Fruit fly (Drosophila melanogaster) whole organism, embryonic: Measurements from ENCODE around the gene Cyp28c1.

Experiments
- Antp ChIP-seq: fragments of 200-800 bp; sonication (Bioruptor generic); optimal IDR thresholded peaks from 3 replicates; lab custom pipeline; 2016; ENCODE audit warnings: missing biosample characterization, missing genetic modification characterization
- CG10274 ChIP-seq: fragments of 200-800 bp; sonication (Bioruptor generic); optimal IDR thresholded peaks from 3 replicates; lab custom pipeline; 2017; ENCODE audit warnings: missing biosample characterization, mild to moderate bottlenecking, missing genetic modification characterization
- CG10654 ChIP-seq: fragments of 200-800 bp; sonication (Bioruptor generic); optimal IDR thresholded peaks from 2 replicates; lab custom pipeline; 2016; ENCODE audit warnings: missing biosample characterization, missing genetic modification characterization
- CG12219 ChIP-seq: fragments of 200-800 bp; sonication (Bioruptor generic); optimal IDR thresholded peaks from 3 replicates; lab custom pipeline; 2018; ENCODE audit warnings: missing biosample characterization, mild to moderate bottlenecking, missing genetic modification characterization
- CG15011 ChIP-seq: fragments of 200-800 bp; sonication (Bioruptor generic); optimal IDR thresholded peaks from 3 replicates; lab custom pipeline; 2018; ENCODE audit warnings: missing biosample characterization, mild to moderate bottlenecking, missing genetic modification characterization
- CG1529 ChIP-seq: fragments of 200-800 bp; sonication (Bioruptor generic); optimal IDR thresholded peaks from 3 replicates; lab custom pipeline; 2018; ENCODE audit warnings: missing biosample characterization, missing genetic modification characterization
- CG17829 ChIP-seq: fragments of 200-800 bp; optimal IDR thresholded peaks from 2 replicates; lab custom pipeline; 2019; ENCODE audit warnings: missing biosample characterization, mild to moderate bottlenecking, missing genetic modification characterization, moderate library complexity
- CG31365 ChIP-seq: fragments of 200-800 bp; sonication (Bioruptor generic); optimal IDR thresholded peaks from 2 replicates; lab custom pipeline; 2018; ENCODE audit warnings: missing biosample characterization, mild to moderate bottlenecking, missing genetic modification characterization
- CG32532 ChIP-seq: fragments of 200-800 bp; sonication (Bioruptor generic); IDR thresholded peaks from 2 replicates; pipeline ENCODE4 v1.3.6; 2022; ENCODE audit warnings: missing biosample characterization, missing genetic modification characterization
- CG32772 ChIP-seq: fragments of 200-800 bp; sonication (Bioruptor generic); IDR thresholded peaks from 2 replicates; pipeline ENCODE4 v1.3.6; 2022; ENCODE audit warnings: missing biosample characterization, missing genetic modification characterization
- CG3407 ChIP-seq: fragments of 200-800 bp; sonication (Bioruptor generic); optimal IDR thresholded peaks from 2 replicates; lab custom pipeline; 2018; ENCODE audit warnings: missing biosample characterization, mild to moderate bottlenecking, missing genetic modification characterization
- CG4424 ChIP-seq: fragments of 200-800 bp; sonication (Bioruptor generic); optimal IDR thresholded peaks from 3 replicates; lab custom pipeline; 2016; ENCODE audit warnings: missing biosample characterization, missing genetic modification characterization
- CG4617 ChIP-seq: fragments of 200-800 bp; sonication (Bioruptor generic); optimal IDR thresholded peaks from 3 replicates; lab custom pipeline; 2016; ENCODE audit warnings: missing biosample characterization, missing genetic modification characterization, borderline replicate concordance
- CG6254 ChIP-seq: fragments of 200-800 bp; sonication (Bioruptor generic); optimal IDR thresholded peaks from 3 replicates; lab custom pipeline; 2017; ENCODE audit warnings: mild to moderate bottlenecking, missing biosample characterization, missing genetic modification reagents, missing genetic modification characterization
- CG6765 ChIP-seq: fragments of 200-800 bp; sonication (Bioruptor generic); optimal IDR thresholded peaks from 3 replicates; lab custom pipeline; 2017; ENCODE audit warnings: missing biosample characterization, mild to moderate bottlenecking, missing genetic modification characterization
- CG7357 ChIP-seq: fragments of 200-800 bp; sonication (Bioruptor generic); IDR thresholded peaks from 3 replicates; pipeline ENCODE4 v1.3.6; 2022; ENCODE audit warnings: missing biosample characterization, missing genetic modification characterization
- CG9932 ChIP-seq: fragments of 200-800 bp; sonication (Bioruptor generic); IDR thresholded peaks from 2 replicates; pipeline ENCODE4 v1.3.6; 2022; ENCODE audit warnings: missing biosample characterization, missing genetic modification characterization
- Dad ChIP-seq: fragments of 200-800 bp; sonication (Bioruptor generic); optimal IDR thresholded peaks from 3 replicates; lab custom pipeline; 2016; ENCODE audit warnings: missing biosample characterization, missing genetic modification characterization
- Dll ChIP-seq: fragments of 200-800 bp; sonication (Bioruptor generic); IDR thresholded peaks from 4 replicates; pipeline ENCODE4 v1.3.6; 2022; ENCODE audit warnings: missing biosample characterization, missing genetic modification characterization; ENCODE audit not compliant: partially characterized antibody
- ERR ChIP-seq: fragments of 200-800 bp; sonication (Bioruptor generic); optimal IDR thresholded peaks from 2 replicates; lab custom pipeline; 2016; ENCODE audit warnings: missing biosample characterization, missing genetic modification characterization
- Gug ChIP-seq: fragments of 200-800 bp; sonication (Bioruptor generic); IDR thresholded peaks from 4 replicates; pipeline ENCODE4 v1.3.6; 2022; ENCODE audit warnings: missing biosample characterization, missing genetic modification characterization
- Hr51 ChIP-seq, 2 experiments: fragments of 200-800 bp; sonication (Bioruptor generic); optimal IDR thresholded peaks; 2 replicates in 1 of 2; 3 replicates in 1 of 2; lab custom pipeline; 2016 to 2018; ENCODE audit warnings: missing biosample characterization in 2 of 2, missing genetic modification characterization in 2 of 2, mild to moderate bottlenecking in 1 of 2, moderate library complexity in 1 of 2
- NK7.1 ChIP-seq: fragments of 200-800 bp; sonication (Bioruptor generic); optimal IDR thresholded peaks from 3 replicates; lab custom pipeline; 2016; ENCODE audit warnings: missing biosample characterization, missing genetic modification characterization
- NfI ChIP-seq: fragments of 200-800 bp; sonication (Bioruptor generic); optimal IDR thresholded peaks from 3 replicates; lab custom pipeline; 2018; ENCODE audit warnings: missing biosample characterization, mild to moderate bottlenecking, missing genetic modification characterization, moderate library complexity
- Opbp ChIP-seq: fragments of 200-800 bp; sonication (Bioruptor generic); IDR thresholded peaks from 3 replicates; pipeline ENCODE4 v1.3.6; 2022; ENCODE audit warnings: missing biosample characterization, missing genetic modification characterization; ENCODE audit not compliant: partially characterized antibody
- Rx ChIP-seq: fragments of 200-800 bp; sonication (Bioruptor generic); IDR thresholded peaks from 2 replicates; pipeline ENCODE4 v1.3.6; 2022; ENCODE audit warnings: missing biosample characterization, missing genetic modification characterization
- Six4 ChIP-seq: fragments of 200-800 bp; sonication (Bioruptor generic); optimal IDR thresholded peaks from 2 replicates; lab custom pipeline; 2016; ENCODE audit warnings: missing biosample characterization, missing genetic modification characterization
- Stat92E ChIP-seq, 3 experiments: fragments of >200 bp in 2 of 3; fragments of 200-800 bp in 1 of 3; sonication (Bioruptor generic) in 1 of 3; optimal IDR thresholded peaks; 2 replicates each; lab custom pipeline; 2017 to 2019; ENCODE audit warnings: missing biosample characterization in 3 of 3, missing genetic modification characterization in 3 of 3, mild to moderate bottlenecking in 1 of 3, moderate library complexity in 1 of 3
- Xrp1 ChIP-seq: fragments of 200-800 bp; sonication (Bioruptor generic); IDR thresholded peaks from 2 replicates; pipeline ENCODE4 v1.3.6; 2022; ENCODE audit warnings: missing biosample characterization, missing genetic modification characterization
- chm ChIP-seq: fragments of 200-800 bp; sonication (Bioruptor generic); IDR thresholded peaks from 2 replicates; pipeline ENCODE4 v1.3.6; 2022; ENCODE audit warnings: missing biosample characterization, missing genetic modification characterization
- fd102C ChIP-seq: fragments of 200-800 bp; sonication (Bioruptor generic); optimal IDR thresholded peaks from 2 replicates; lab custom pipeline; 2018; ENCODE audit warnings: missing biosample characterization, mild to moderate bottlenecking, missing genetic modification characterization, moderate library complexity
- fd96Cb ChIP-seq: fragments of 200-800 bp; sonication (Bioruptor generic); optimal IDR thresholded peaks from 2 replicates; lab custom pipeline; 2018; ENCODE audit warnings: missing biosample characterization, mild to moderate bottlenecking, missing genetic modification characterization, moderate library complexity
- gt ChIP-seq: fragments of 200-800 bp; sonication (Bioruptor generic); IDR thresholded peaks from 2 replicates; pipeline ENCODE4 v1.3.6; 2022; ENCODE audit warnings: missing biosample characterization, missing genetic modification characterization
- ham ChIP-seq: fragments of 200-800 bp; sonication (Bioruptor generic); IDR thresholded peaks from 2 replicates; pipeline ENCODE4 v1.3.6; 2022; ENCODE audit warnings: missing biosample characterization, missing genetic modification characterization
- hb ChIP-seq: fragments of 200-800 bp; sonication (Bioruptor generic); IDR thresholded peaks from 3 replicates; pipeline ENCODE4 v1.3.6; 2022; ENCODE audit warnings: missing biosample characterization, missing genetic modification characterization; ENCODE audit not compliant: partially characterized antibody
- hth ChIP-seq: fragments of >200 bp; optimal IDR thresholded peaks from 2 replicates; lab custom pipeline; 2017; ENCODE audit warnings: inconsistent platforms
- ken ChIP-seq: fragments of 200-800 bp; sonication (Bioruptor generic); IDR thresholded peaks from 3 replicates; pipeline ENCODE4 v1.3.6; 2022; ENCODE audit warnings: missing biosample characterization, missing genetic modification characterization
- lmd ChIP-seq: fragments of 200-800 bp; sonication (Bioruptor generic); IDR thresholded peaks from 2 replicates; pipeline ENCODE4 v1.3.6; 2022; ENCODE audit warnings: missing biosample characterization, missing genetic modification characterization
- nerfin-1 ChIP-seq: fragments of 200-800 bp; sonication (Bioruptor generic); optimal IDR thresholded peaks from 3 replicates; lab custom pipeline; 2019; ENCODE audit warnings: missing biosample characterization, mild to moderate bottlenecking, missing genetic modification characterization, moderate library complexity
- pb ChIP-seq: fragments of 200-800 bp; sonication (Bioruptor generic); optimal IDR thresholded peaks from 3 replicates; lab custom pipeline; 2016; ENCODE audit warnings: missing biosample characterization, missing genetic modification characterization
- pita ChIP-seq: fragments of 200-800 bp; sonication (Bioruptor generic); optimal IDR thresholded peaks from 2 replicates; lab custom pipeline; 2017; ENCODE audit warnings: missing biosample characterization, mild to moderate bottlenecking, missing genetic modification characterization
- run ChIP-seq: fragments of 200-800 bp; sonication (Bioruptor generic); optimal IDR thresholded peaks from 3 replicates; lab custom pipeline; 2018; ENCODE audit warnings: missing biosample characterization, mild to moderate bottlenecking, missing genetic modification characterization
- sc ChIP-seq, 3 experiments: fragments of >200 bp in 2 of 3; fragments of 200-800 bp in 1 of 3; sonication (Bioruptor generic) in 1 of 3; optimal IDR thresholded peaks; 2 replicates in 2 of 3; 3 replicates in 1 of 3; lab custom pipeline; 2017; ENCODE audit warnings: mild to moderate bottlenecking in 1 of 3, missing biosample characterization in 1 of 3, missing genetic modification characterization in 1 of 3, missing genetic modification reagents in 1 of 3
- sd ChIP-seq: fragments of 200-800 bp; sonication (Bioruptor generic); optimal IDR thresholded peaks from 3 replicates; lab custom pipeline; 2018; ENCODE audit warnings: missing biosample characterization, mild to moderate bottlenecking, missing genetic modification characterization, moderate library complexity
- slbo ChIP-seq: fragments of 200-800 bp; sonication (Bioruptor generic); IDR thresholded peaks from 2 replicates; pipeline ENCODE4 v1.3.6; 2022; ENCODE audit warnings: missing biosample characterization, missing genetic modification characterization
- tgo ChIP-seq: fragments of 200-800 bp; sonication (Bioruptor generic); IDR thresholded peaks from 3 replicates; pipeline ENCODE4 v1.3.6; 2022; ENCODE audit warnings: missing biosample characterization, missing genetic modification characterization
- tio ChIP-seq: fragments of 200-800 bp; sonication (Bioruptor generic); optimal IDR thresholded peaks from 2 replicates; lab custom pipeline; 2017; ENCODE audit warnings: missing biosample characterization, missing genetic modification characterization, inconsistent platforms
- tx ChIP-seq: fragments of 200-800 bp; sonication (Bioruptor generic); optimal IDR thresholded peaks from 2 replicates; lab custom pipeline; 2016; ENCODE audit warnings: missing biosample characterization, missing genetic modification characterization
- wdn ChIP-seq: fragments of 200-800 bp; sonication (Bioruptor generic); IDR thresholded peaks from 2 replicates; pipeline ENCODE4 v1.3.6; 2022; ENCODE audit warnings: missing biosample characterization, missing genetic modification characterization
- wek ChIP-seq: fragments of 200-800 bp; sonication (Bioruptor generic); optimal IDR thresholded peaks from 3 replicates; lab custom pipeline; 2018; ENCODE audit warnings: missing biosample characterization, mild to moderate bottlenecking, missing genetic modification characterization, moderate library complexity
- zen2 ChIP-seq: fragments of 200-800 bp; sonication (Bioruptor generic); IDR thresholded peaks from 3 replicates; pipeline ENCODE4 v1.3.6; 2022; ENCODE audit warnings: missing biosample characterization, missing genetic modification characterization; ENCODE audit not compliant: partially characterized antibody

Cyp28c1 gene

DNA sequence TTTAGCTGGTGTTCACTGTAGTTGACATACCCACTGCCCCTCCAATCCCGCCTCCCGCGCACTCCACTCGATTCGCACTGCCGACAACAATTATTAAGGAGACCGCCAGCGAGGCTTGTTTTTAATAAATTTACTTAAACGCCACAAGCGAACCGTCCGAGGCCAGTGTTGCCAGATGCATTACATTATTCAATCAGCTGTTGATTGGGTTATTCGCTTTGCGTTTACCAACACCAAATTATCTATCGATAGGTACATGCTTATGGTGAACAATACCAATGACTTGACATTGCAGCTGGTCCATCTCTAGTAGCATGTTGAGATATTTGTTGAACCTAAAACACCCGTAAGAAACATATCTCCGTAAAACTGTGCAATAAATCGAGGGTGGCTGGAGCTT lies 47.6 kb downstream of the Cyp28c1 start, which contains the start of the genes CG10353 and SelG (continued):
- TF ChIP-seq CG1529 (GFP tag; lab: Kevin White, UChicago) (no peak), CG10654 (GFP tag; lab: Kevin White, UChicago) (no peak), hb (peak; percentile 75), hth (lab: Kevin White, UChicago) (no peak), CG6765 (GFP tag; lab: Kevin White, UChicago) (no peak), sd (peak; percentile 58), CG4424 (GFP tag; lab: Kevin White, UChicago) (peak; percentile 27), zen2 (GFP tag; lab: Robert Waterston, UW) (peak; percentile 90), gt (GFP tag; lab: Robert Waterston, UW) (no peak), wdn (0 out of 2 replicates have a peak, but pooled peaks have one; percentile 29), CG9932 (GFP tag; lab: Robert Waterston, UW) (peak; percentile 67), CG6254 (GFP tag; lab: Kevin White, UChicago) (no peak), CG12219 (GFP tag; lab: Kevin White, UChicago) (no peak), Xrp1 (GFP tag; lab: Robert Waterston, UW) (no peak), NfI (GFP tag; lab: Kevin White, UChicago) (peak; percentile 26), sc (optimal IDR thresholded peaks at IDR 0.05; lab: Kevin White, UChicago) (no peak), sc (GFP tag; optimal IDR thresholded peaks at IDR 0.05; lab: Kevin White, UChicago) (no peak), pb (GFP tag; lab: Kevin White, UChicago) (no peak), wek (peak; percentile 54), CG7357 (GFP tag; lab: Robert Waterston, UW) (no peak), Stat92E (GFP tag; optimal IDR thresholded peaks at IDR 0.05; lab: Kevin White, UChicago) (no peak), NK7.1 (peak; percentile 27), Gug (no peak), slbo (GFP tag; lab: Robert Waterston, UW) (peak; percentile 63), CG17829 (peak; percentile 51), pita (GFP tag; lab: Kevin White, UChicago) (no peak), ken (no peak), Antp (peak; percentile 66), CG3407 (GFP tag; lab: Kevin White, UChicago) (no peak), run (no peak), Six4 (GFP tag; lab: Kevin White, UChicago) (no peak), Dad (peak; percentile 60), chm (peak; percentile 49; the same call in 1 of the 2 replicates), CG31365 (tag; lab: Kevin White, UChicago) (no peak), lmd (no peak), nerfin-1 (tag; lab: Kevin White, UChicago) (peak; percentile 48), CG10274 (GFP tag; lab: Kevin White, UChicago) (no peak), CG4617 (GFP tag; lab: Kevin White, UChicago) (peak; percentile 71), CG32532 (GFP tag; lab: Robert Waterston, UW) (no peak), Dll (GFP tag; lab: Robert Waterston, UW) (peak; percentile 78), fd102C (no peak), tgo (peak; percentile 20; the same call in 1 of the 3 replicates), Opbp (GFP tag; lab: Robert Waterston, UW) (peak; percentile 89), tio (GFP tag; lab: Kevin White, UChicago) (no peak), CG32772 (GFP tag; lab: Robert Waterston, UW) (no peak), ham (GFP tag; lab: Robert Waterston, UW) (no peak), Rx (no peak), fd96Cb (tag; lab: Kevin White, UChicago) (no peak), Hr51 (GFP tag; optimal IDR thresholded peaks at IDR 0.05; lab: Kevin White, UChicago) (peak in 1 of 2 experiments; percentile 57), tx (GFP tag; lab: Kevin White, UChicago) (no peak), ERR (GFP tag; lab: Kevin White, UChicago) (peak; percentile 72), CG15011 (GFP tag; lab: Kevin White, UChicago) (no peak)
